Worm (Caenorhabditis elegans) whole organism, L1 larva: Measurements from ENCODE around the gene snai-1.

Source experiments
- alr-1 ChIP-seq: fragments of 200-800 bp; sonication (Bioruptor generic); optimal IDR thresholded peaks from 2 replicates; lab custom pipeline; 2018; ENCODE audit warnings: borderline replicate concordance, mild to moderate bottlenecking, missing genetic modification characterization, missing compliant biosample characterization
- lin-13 ChIP-seq: fragments of 150-350 bp; optimal IDR thresholded peaks from 2 replicates; lab custom pipeline; 2014; ENCODE audit warnings: missing biosample characterization, missing genetic modification reagents, missing genetic modification characterization

ce11 chrIV:294737-295136, 18.8 kb downstream of the snai-1 start:
- TF ChIP-seq alr-1 (tag; lab: Kevin White, UChicago), result no peak
- TF ChIP-seq lin-13, result no peak
